Fruit fly (Drosophila melanogaster): ENCODE measurements around the gene CG34426.

Gene CG34426

dm6 chr3L:8767876-8768275 is 34.4 kb upstream of the CG34426 start (continued):
- TF ChIP-seq Camta (GFP tag; optimal IDR thresholded peaks at IDR 0.05) (peak; percentile 4), Atf6 (GFP tag; IDR thresholded peaks at IDR 0.05) (peak; percentile 55; the same call in 1 of the 2 replicates), CG13296 (GFP tag; optimal IDR thresholded peaks at IDR 0.05) (peak; percentile 36), CG14667 (GFP tag; IDR thresholded peaks at IDR 0.05) (peak; percentile 8; the same call in 1 of the 2 replicates), CG12104 (GFP tag; optimal IDR thresholded peaks at IDR 0.05) (peak; percentile 16), CG11504 (tag; optimal IDR thresholded peaks at IDR 0.05) (peak; percentile 64), zen (tag; optimal IDR thresholded peaks at IDR 0.05) (no peak), CG15269 (tag; optimal IDR thresholded peaks at IDR 0.05) (peak; percentile 69), HLH3B (GFP tag; IDR thresholded peaks at IDR 0.05) (no peak), grau (tag; optimal IDR thresholded peaks at IDR 0.05) (peak; percentile 62), sob (GFP tag; IDR thresholded peaks at IDR 0.05) (0 out of 2 replicates have a peak, but pooled peaks have one; percentile 14), CG12659 (GFP tag; optimal IDR thresholded peaks at IDR 0.05) (peak; percentile 58), CG4707 (GFP tag; optimal IDR thresholded peaks at IDR 0.05) (no peak), bcd (GFP tag; optimal IDR thresholded peaks at IDR 0.05) (peak; percentile 54), CG2678 (tag; optimal IDR thresholded peaks at IDR 0.05) (peak; percentile 76), Xbp1 (GFP tag; optimal IDR thresholded peaks at IDR 0.05) (peak; percentile 54), corto (GFP tag; optimal IDR thresholded peaks at IDR 0.05) (no peak), lab (GFP tag; optimal IDR thresholded peaks at IDR 0.05) (peak; percentile 44), crp (GFP tag; optimal IDR thresholded peaks at IDR 0.05) (no peak), eve (GFP tag; optimal IDR thresholded peaks at IDR 0.05) (peak in 1 of 2 experiments; percentile 50), CG9609 (GFP tag; optimal IDR thresholded peaks at IDR 0.05) (peak; percentile 16), CG17359 (tag; optimal IDR thresholded peaks at IDR 0.05) (peak; percentile 14), tna (GFP tag; IDR thresholded peaks at IDR 0.05; ENCODE audit: partially characterized antibody) (no peak), CG34376 (GFP tag; optimal IDR thresholded peaks at IDR 0.05) (peak; percentile 8), vfl (GFP tag; optimal IDR thresholded peaks at IDR 0.05) (peak; percentile 4), Meics (GFP tag; optimal IDR thresholded peaks at IDR 0.05) (peak; percentile 73), pho (GFP tag; optimal IDR thresholded peaks at IDR 0.05) (peak; percentile 42), ab (GFP tag; optimal IDR thresholded peaks at IDR 0.05) (no peak), CG6254 (GFP tag; optimal IDR thresholded peaks at IDR 0.05) (no peak), CG6854 (GFP tag; optimal IDR thresholded peaks at IDR 0.05) (peak; percentile 20), bsh (GFP tag; optimal IDR thresholded peaks at IDR 0.05) (peak in 1 of 2 experiments; percentile 41), CG12391 (tag; optimal IDR thresholded peaks at IDR 0.05) (peak; percentile 25), Antp (GFP tag; optimal IDR thresholded peaks at IDR 0.05) (peak; percentile 31), CG2889 (GFP tag; IDR thresholded peaks at IDR 0.05) (peak; percentile 46; the same call in 2 of the 3 replicates), CG1603 (tag; optimal IDR thresholded peaks at IDR 0.05) (peak; percentile 15), CG18011 (GFP tag; optimal IDR thresholded peaks at IDR 0.05) (peak; percentile 12), nau (GFP tag; optimal IDR thresholded peaks at IDR 0.05) (peak; percentile 25), CG18476 (GFP tag; optimal IDR thresholded peaks at IDR 0.05) (peak; percentile 24), her (GFP tag; optimal IDR thresholded peaks at IDR 0.05) (peak; percentile 42), Sry-β (GFP tag; optimal IDR thresholded peaks at IDR 0.05) (no peak), Rx (GFP tag; IDR thresholded peaks at IDR 0.05) (no peak), CG31365 (tag; optimal IDR thresholded peaks at IDR 0.05) (no peak), CG1233 (GFP tag; optimal IDR thresholded peaks at IDR 0.05) (peak; percentile 47), HLH54F (GFP tag; optimal IDR thresholded peaks at IDR 0.05) (peak; percentile 28), CG17385 (GFP tag; optimal IDR thresholded peaks at IDR 0.05) (peak; percentile 23), Pdp1 (GFP tag; optimal IDR thresholded peaks at IDR 0.05) (peak; percentile 34 to 37), trh (GFP tag; optimal IDR thresholded peaks at IDR 0.05) (peak; percentile 18), tll (GFP tag; optimal IDR thresholded peaks at IDR 0.05) (no peak), D19A (tag; optimal IDR thresholded peaks at IDR 0.05) (no peak)

All from whole organism, embryonic.